Fruit fly (Drosophila melanogaster) whole organism, embryonic: ENCODE results near the gene snk.

Experiments
- Abd-B ChIP-seq: fragments of 200-800 bp; sonication (Bioruptor generic); optimal IDR thresholded peaks from 2 replicates; lab custom pipeline; 2018; ENCODE audit warnings: missing biosample characterization, mild to moderate bottlenecking, missing genetic modification characterization, moderate library complexity
- Adf1 ChIP-seq: fragments of 200-800 bp; sonication (Bioruptor generic); IDR thresholded peaks from 2 replicates; pipeline ENCODE4 v1.3.6; 2022; ENCODE audit warnings: missing biosample characterization, missing genetic modification characterization
- Aef1 ChIP-seq: fragments of 200-800 bp; sonication (Bioruptor generic); IDR thresholded peaks from 3 replicates; pipeline ENCODE4 v1.3.6; 2022; ENCODE audit warnings: missing biosample characterization, missing genetic modification characterization
- Atf6 ChIP-seq: fragments of 200-800 bp; sonication (Bioruptor generic); IDR thresholded peaks from 2 replicates; pipeline ENCODE4 v1.3.6; 2022; ENCODE audit warnings: missing biosample characterization, missing genetic modification characterization
- Bdp1 ChIP-seq: fragments of 200-800 bp; sonication (Bioruptor generic); optimal IDR thresholded peaks from 3 replicates; lab custom pipeline; 2016; ENCODE audit warnings: missing biosample characterization, missing genetic modification characterization
- C15 ChIP-seq: fragments of 200-800 bp; sonication (Bioruptor generic); IDR thresholded peaks from 3 replicates; pipeline ENCODE4 v1.3.6; 2022; ENCODE audit warnings: missing biosample characterization, missing genetic modification characterization
- CG10147 ChIP-seq: fragments of 200-800 bp; sonication (Bioruptor generic); optimal IDR thresholded peaks from 2 replicates; lab custom pipeline; 2019; ENCODE audit warnings: missing biosample characterization, mild to moderate bottlenecking, missing genetic modification characterization, moderate library complexity
- CG10267 ChIP-seq: fragments of 200-800 bp; sonication (Bioruptor generic); optimal IDR thresholded peaks from 2 replicates; lab custom pipeline; 2018; ENCODE audit warnings: missing biosample characterization, mild to moderate bottlenecking, missing genetic modification characterization, moderate library complexity
- CG10462 ChIP-seq: fragments of 200-800 bp; sonication (Bioruptor generic); optimal IDR thresholded peaks from 2 replicates; lab custom pipeline; 2016; ENCODE audit warnings: missing biosample characterization, missing genetic modification characterization
- CG10979 ChIP-seq: fragments of 200-800 bp; sonication (Bioruptor generic); optimal IDR thresholded peaks from 2 replicates; lab custom pipeline; 2018; ENCODE audit warnings: missing biosample characterization, mild to moderate bottlenecking, missing genetic modification characterization, moderate library complexity
- CG11504 ChIP-seq: fragments of 200-800 bp; sonication (Bioruptor generic); optimal IDR thresholded peaks from 3 replicates; lab custom pipeline; 2019; ENCODE audit warnings: missing biosample characterization, mild to moderate bottlenecking, missing genetic modification characterization, moderate library complexity
- CG12942 ChIP-seq: fragments of 200-800 bp; sonication (Bioruptor generic); optimal IDR thresholded peaks from 3 replicates; lab custom pipeline; 2016; ENCODE audit warnings: missing biosample characterization, missing genetic modification characterization
- CG13123 ChIP-seq: fragments of 200-800 bp; sonication (Bioruptor generic); optimal IDR thresholded peaks from 2 replicates; lab custom pipeline; 2016; ENCODE audit warnings: missing biosample characterization, missing genetic modification characterization
- CG14441 ChIP-seq: fragments of 200-800 bp; sonication (Bioruptor generic); IDR thresholded peaks from 2 replicates; pipeline ENCODE4 v1.3.6; 2022; ENCODE audit warnings: missing biosample characterization, missing genetic modification characterization
- CG14710 ChIP-seq: fragments of 200-800 bp; sonication (Bioruptor generic); optimal IDR thresholded peaks from 3 replicates; lab custom pipeline; 2019; ENCODE audit warnings: missing biosample characterization, mild to moderate bottlenecking, missing genetic modification characterization, moderate library complexity
- CG15514 ChIP-seq: fragments of 200-800 bp; sonication (Bioruptor generic); optimal IDR thresholded peaks from 3 replicates; lab custom pipeline; 2017; ENCODE audit warnings: missing biosample characterization, missing genetic modification characterization, mild to moderate bottlenecking, moderate library complexity, missing genetic modification reagents
- CG16813 ChIP-seq: fragments of 200-800 bp; sonication (Bioruptor generic); IDR thresholded peaks from 3 replicates; pipeline ENCODE4 v1.3.6; 2022; ENCODE audit warnings: missing biosample characterization, missing genetic modification characterization; ENCODE audit not compliant: partially characterized antibody
- CG2116 ChIP-seq: fragments of 200-800 bp; sonication (Bioruptor generic); optimal IDR thresholded peaks from 3 replicates; lab custom pipeline; 2018; ENCODE audit warnings: missing biosample characterization, mild to moderate bottlenecking, missing genetic modification characterization
- CG3838 ChIP-seq: fragments of 200-800 bp; sonication (Bioruptor generic); optimal IDR thresholded peaks from 3 replicates; lab custom pipeline; 2016; ENCODE audit warnings: missing biosample characterization, missing genetic modification characterization
- CG3847 ChIP-seq: fragments of 200-800 bp; sonication (Bioruptor generic); IDR thresholded peaks from 2 replicates; pipeline ENCODE4 v1.3.6; 2022; ENCODE audit warnings: missing biosample characterization, missing genetic modification characterization
- CG4282 ChIP-seq: fragments of 200-800 bp; sonication (Bioruptor generic); optimal IDR thresholded peaks from 2 replicates; lab custom pipeline; 2016; ENCODE audit warnings: missing biosample characterization, missing genetic modification characterization
- CG6175 ChIP-seq: fragments of 200-800 bp; sonication (Bioruptor generic); IDR thresholded peaks from 3 replicates; pipeline ENCODE4 v1.3.6; 2022; ENCODE audit warnings: missing biosample characterization, missing genetic modification characterization
- CG9437 ChIP-seq: fragments of 200-800 bp; sonication (Bioruptor generic); optimal IDR thresholded peaks from 2 replicates; lab custom pipeline; 2018; ENCODE audit warnings: missing biosample characterization, mild to moderate bottlenecking, missing genetic modification characterization
- Dip3 ChIP-seq: fragments of 200-800 bp; sonication (Bioruptor generic); optimal IDR thresholded peaks from 3 replicates; lab custom pipeline; 2016; ENCODE audit warnings: missing biosample characterization, missing genetic modification characterization
- GATAe ChIP-seq: fragments of 200-800 bp; sonication (Bioruptor generic); conservative IDR thresholded peaks from 2 replicates; pipeline ENCODE4 v1.3.6; 2022; ENCODE audit warnings: missing biosample characterization, missing genetic modification characterization
- H2.0 ChIP-seq: fragments of 200-800 bp; sonication (Bioruptor generic); IDR thresholded peaks from 2 replicates; pipeline ENCODE4 v1.3.6; 2022; ENCODE audit warnings: missing biosample characterization, missing genetic modification characterization
- Hand ChIP-seq: fragments of 200-800 bp; sonication (Bioruptor generic); optimal IDR thresholded peaks from 2 replicates; lab custom pipeline; 2017; ENCODE audit warnings: mild to moderate bottlenecking, missing biosample characterization, missing genetic modification reagents, missing genetic modification characterization
- Hsf ChIP-seq: fragments of 200-800 bp; sonication (Bioruptor generic); optimal IDR thresholded peaks from 3 replicates; lab custom pipeline; 2016; ENCODE audit warnings: missing biosample characterization, missing genetic modification characterization
- Oaz ChIP-seq: fragments of 200-800 bp; sonication (Bioruptor generic); IDR thresholded peaks from 2 replicates; pipeline ENCODE4 v1.3.6; 2022; ENCODE audit warnings: missing biosample characterization, missing genetic modification characterization
- Rfx ChIP-seq: fragments of 200-800 bp; sonication (Bioruptor generic); IDR thresholded peaks from 2 replicates; pipeline ENCODE4 v1.3.6; 2022; ENCODE audit warnings: missing biosample characterization, missing genetic modification characterization
- Sin3A ChIP-seq: fragments of >200 bp; optimal IDR thresholded peaks from 2 replicates; lab custom pipeline; 2018
- Sox102F ChIP-seq: fragments of 200-800 bp; sonication (Bioruptor generic); optimal IDR thresholded peaks from 2 replicates; lab custom pipeline; 2018; ENCODE audit warnings: missing biosample characterization, mild to moderate bottlenecking, missing genetic modification characterization, moderate library complexity
- Spps ChIP-seq: fragments of 200-800 bp; sonication (Bioruptor generic); optimal IDR thresholded peaks from 2 replicates; lab custom pipeline; 2018; ENCODE audit warnings: missing biosample characterization, mild to moderate bottlenecking, missing genetic modification characterization
- TFAM ChIP-seq: fragments of 200-800 bp; sonication (Bioruptor generic); optimal IDR thresholded peaks from 2 replicates; lab custom pipeline; 2017; ENCODE audit warnings: missing biosample characterization, missing genetic modification characterization, inconsistent platforms
- ab ChIP-seq: fragments of 200-800 bp; sonication (Bioruptor generic); optimal IDR thresholded peaks from 2 replicates; lab custom pipeline; 2016; ENCODE audit warnings: missing biosample characterization, missing genetic modification characterization
- aop ChIP-seq: fragments of 200-800 bp; sonication (Bioruptor generic); IDR thresholded peaks from 2 replicates; pipeline ENCODE4 v1.3.6; 2022; ENCODE audit warnings: missing biosample characterization, missing genetic modification characterization
- dmrt11E ChIP-seq: fragments of 200-800 bp; sonication (Bioruptor generic); optimal IDR thresholded peaks from 3 replicates; lab custom pipeline; 2018; ENCODE audit warnings: missing biosample characterization, mild to moderate bottlenecking, missing genetic modification characterization, moderate library complexity
- dysf ChIP-seq: fragments of 200-800 bp; sonication (Bioruptor generic); IDR thresholded peaks from 3 replicates; pipeline ENCODE4 v1.3.6; 2022; ENCODE audit warnings: missing biosample characterization, missing genetic modification characterization
- emc ChIP-seq: fragments of 200-800 bp; sonication (Bioruptor generic); optimal IDR thresholded peaks from 2 replicates; lab custom pipeline; 2016; ENCODE audit warnings: missing biosample characterization, missing genetic modification characterization
- eve ChIP-seq, 2 experiments: fragments of >200 bp; optimal IDR thresholded peaks; 2 replicates each; lab custom pipeline; 2017; ENCODE audit warnings: missing biosample characterization in 2 of 2, missing genetic modification characterization in 2 of 2
- eyg ChIP-seq: fragments of 200-800 bp; sonication (Bioruptor generic); optimal IDR thresholded peaks from 3 replicates; lab custom pipeline; 2016; ENCODE audit warnings: missing biosample characterization, missing genetic modification characterization
- gsb-n ChIP-seq: fragments of 200-800 bp; sonication (Bioruptor generic); optimal IDR thresholded peaks from 3 replicates; lab custom pipeline; 2018; ENCODE audit warnings: missing biosample characterization, mild to moderate bottlenecking, missing genetic modification characterization
- hbn ChIP-seq: fragments of 200-800 bp; sonication (Bioruptor generic); IDR thresholded peaks from 2 replicates; pipeline ENCODE4 v1.3.6; 2022; ENCODE audit warnings: missing biosample characterization, missing genetic modification characterization; ENCODE audit not compliant: partially characterized antibody
- lilli ChIP-seq: fragments of 200-800 bp; sonication (Bioruptor generic); optimal IDR thresholded peaks from 3 replicates; lab custom pipeline; 2016; ENCODE audit warnings: missing biosample characterization, missing genetic modification characterization
- maf-S ChIP-seq: fragments of 200-800 bp; sonication (Bioruptor generic); optimal IDR thresholded peaks from 2 replicates; lab custom pipeline; 2016; ENCODE audit warnings: missing biosample characterization, missing genetic modification characterization
- mld ChIP-seq: fragments of 200-800 bp; sonication (Bioruptor generic); IDR thresholded peaks from 3 replicates; pipeline ENCODE4 v1.3.6; 2022; ENCODE audit warnings: missing biosample characterization, missing genetic modification characterization; ENCODE audit not compliant: partially characterized antibody
- psq ChIP-seq: fragments of 200-800 bp; sonication (Bioruptor generic); optimal IDR thresholded peaks from 2 replicates; lab custom pipeline; 2017; ENCODE audit warnings: missing biosample characterization, missing genetic modification characterization
- pum ChIP-seq: fragments of 200-800 bp; sonication (Bioruptor generic); optimal IDR thresholded peaks from 2 replicates; lab custom pipeline; 2016; ENCODE audit warnings: missing biosample characterization, missing genetic modification characterization
- pzg ChIP-seq: fragments of 200-800 bp; sonication (Bioruptor generic); optimal IDR thresholded peaks from 3 replicates; lab custom pipeline; 2018; ENCODE audit warnings: missing biosample characterization, mild to moderate bottlenecking, missing genetic modification characterization, moderate library complexity
- row ChIP-seq: fragments of 200-800 bp; sonication (Bioruptor generic); IDR thresholded peaks from 3 replicates; pipeline ENCODE4 v1.3.6; 2022; ENCODE audit warnings: missing biosample characterization, missing genetic modification characterization
- tap ChIP-seq: fragments of 200-800 bp; optimal IDR thresholded peaks from 3 replicates; lab custom pipeline; 2019; ENCODE audit warnings: missing biosample characterization, mild to moderate bottlenecking, missing genetic modification characterization, moderate library complexity
- trem ChIP-seq: fragments of 200-800 bp; optimal IDR thresholded peaks from 3 replicates; lab custom pipeline; 2019; ENCODE audit warnings: missing biosample characterization, mild to moderate bottlenecking, missing genetic modification characterization, moderate library complexity
- wek ChIP-seq: fragments of 200-800 bp; sonication (Bioruptor generic); optimal IDR thresholded peaks from 3 replicates; lab custom pipeline; 2018; ENCODE audit warnings: missing biosample characterization, mild to moderate bottlenecking, missing genetic modification characterization, moderate library complexity

The snk gene

dm6 chr3R:13088395-13088794 lies 45.8 kb upstream of the snk start, which contains the start of gene timeout (continued):
- TF ChIP-seq H2.0 (GFP tag; lab: Robert Waterston, UW) (no peak), CG11504 (tag; lab: Kevin White, UChicago) (peak; percentile 35), CG14710 (peak; percentile 73), Oaz (GFP tag; lab: Robert Waterston, UW) (no peak), dysf (GFP tag; lab: Robert Waterston, UW) (no peak), hbn (GFP tag; lab: Robert Waterston, UW) (peak; percentile 63), maf-S (GFP tag; lab: Kevin White, UChicago) (no peak), Hand (GFP tag; lab: Kevin White, UChicago) (no peak), aop (GFP tag; lab: Robert Waterston, UW) (no peak), Atf6 (GFP tag; lab: Robert Waterston, UW) (no peak), Aef1 (GFP tag; lab: Robert Waterston, UW) (no peak), CG15514 (GFP tag; lab: Kevin White, UChicago) (peak; percentile 29), CG9437 (GFP tag; lab: Kevin White, UChicago) (no peak), CG10462 (GFP tag; lab: Kevin White, UChicago) (no peak), row (GFP tag; lab: Robert Waterston, UW) (no peak; the same call in 2 of the 3 replicates), CG10979 (tag; lab: Kevin White, UChicago) (no peak), CG14441 (GFP tag; lab: Robert Waterston, UW) (no peak), Dip3 (GFP tag; lab: Kevin White, UChicago) (no peak), TFAM (GFP tag; lab: Kevin White, UChicago) (no peak), wek (GFP tag; lab: Kevin White, UChicago) (no peak), CG13123 (no peak), CG10147 (GFP tag; lab: Kevin White, UChicago) (no peak), dmrt11E (tag; lab: Kevin White, UChicago) (no peak), CG10267 (no peak), trem (tag; lab: Kevin White, UChicago) (peak; percentile 93), GATAe (GFP tag; lab: Robert Waterston, UW) (no peak), lilli (no peak), mld (GFP tag; lab: Robert Waterston, UW) (no peak), gsb-n (no peak), eyg (no peak), Sox102F (GFP tag; lab: Kevin White, UChicago) (no peak), pum (GFP tag; lab: Kevin White, UChicago) (no peak), CG3838 (GFP tag; lab: Kevin White, UChicago) (no peak), Adf1 (no peak), Abd-B (peak; percentile 4), C15 (no peak), Rfx (GFP tag; lab: Robert Waterston, UW) (no peak), ab (GFP tag; lab: Kevin White, UChicago) (no peak), CG3847 (GFP tag; lab: Robert Waterston, UW) (no peak), CG2116 (GFP tag; lab: Kevin White, UChicago) (peak; percentile 94), Spps (tag; lab: Kevin White, UChicago) (no peak), Bdp1 (no peak), pzg (GFP tag; lab: Kevin White, UChicago) (peak; percentile 74), CG16813 (GFP tag; lab: Robert Waterston, UW) (peak; percentile 67), Sin3A (lab: Kevin White, UChicago) (peak; percentile 25), psq (GFP tag; lab: Kevin White, UChicago) (no peak), CG6175 (no peak), tap (tag; lab: Kevin White, UChicago) (no peak), CG12942 (GFP tag; lab: Kevin White, UChicago) (no peak), eve (GFP tag; optimal IDR thresholded peaks at IDR 0.05; lab: Kevin White, UChicago) (no peak), CG4282 (GFP tag; lab: Kevin White, UChicago) (no peak), Hsf (GFP tag; lab: Kevin White, UChicago) (no peak), emc (no peak)
